Worm (Caenorhabditis elegans) whole organism, young adult: ENCODE measurements around the gene scl-21.

ENCODE experiments used
- B0261.1 ChIP-seq: sonication (generic microtip); optimal IDR thresholded peaks from 2 replicates; lab custom pipeline; 2016; ENCODE audit warnings: mild to moderate bottlenecking, missing genetic modification characterization, moderate library complexity, missing compliant biosample characterization
- B0336.3 ChIP-seq: fragments of 200-800 bp; sonication (Bioruptor generic); IDR thresholded peaks from 2 replicates; pipeline ENCODE4 v1.3.6; 2022; ENCODE audit warnings: missing genetic modification characterization, missing compliant biosample characterization
- C06A6.2 ChIP-seq: fragments of 200-800 bp; sonication (Bioruptor generic); conservative IDR thresholded peaks from 2 replicates; pipeline ENCODE4 v1.3.6; 2022; ENCODE audit warnings: missing genetic modification characterization, missing compliant biosample characterization
- F22D6.2 ChIP-seq: sonication (generic microtip); optimal IDR thresholded peaks from 2 replicates; lab custom pipeline; 2016; ENCODE audit warnings: mild to moderate bottlenecking, missing genetic modification characterization, missing compliant biosample characterization
- F23B12.7 ChIP-seq: sonication (generic microtip); optimal IDR thresholded peaks from 2 replicates; lab custom pipeline; 2017; ENCODE audit warnings: missing genetic modification characterization, mild to moderate bottlenecking, missing compliant biosample characterization, antibody characterized with exemption, moderate library complexity; ENCODE audit not compliant: insufficient read depth
- F33H1.4 ChIP-seq: fragments of 200-800 bp; sonication (Bioruptor generic); IDR thresholded peaks from 2 replicates; pipeline ENCODE4 v1.3.6; 2022; ENCODE audit warnings: missing genetic modification reagents, missing genetic modification characterization, missing compliant biosample characterization
- F37B4.10 ChIP-seq: fragments of 200-800 bp; sonication (Bioruptor generic); IDR thresholded peaks from 2 replicates; pipeline ENCODE4 v1.3.6; 2022; ENCODE audit warnings: missing genetic modification characterization, missing compliant biosample characterization
- F39B2.1 ChIP-seq: fragments of 200-800 bp; sonication (Bioruptor generic); IDR thresholded peaks from 2 replicates; pipeline ENCODE4 v1.3.6; 2022; ENCODE audit warnings: missing genetic modification reagents, missing genetic modification characterization, missing compliant biosample characterization
- F52B5.7 ChIP-seq: sonication (generic microtip); optimal IDR thresholded peaks from 2 replicates; lab custom pipeline; 2016; ENCODE audit warnings: mild to moderate bottlenecking, missing genetic modification characterization, missing compliant biosample characterization
- K11D2.4 ChIP-seq: fragments of 200-800 bp; sonication (Bioruptor generic); IDR thresholded peaks from 2 replicates; pipeline ENCODE4 v1.3.6; 2022; ENCODE audit warnings: missing genetic modification reagents, missing genetic modification characterization, missing compliant biosample characterization
- T26A5.8 ChIP-seq: sonication (generic microtip); optimal IDR thresholded peaks from 2 replicates; lab custom pipeline; 2016; ENCODE audit warnings: missing genetic modification characterization, missing compliant biosample characterization
- Y53G8AR.9 ChIP-seq: fragments of 200-800 bp; sonication (Bioruptor generic); conservative IDR thresholded peaks from 2 replicates; pipeline ENCODE4 v1.3.6; 2022; ENCODE audit warnings: missing genetic modification reagents, missing genetic modification characterization, missing compliant biosample characterization
- Y56A3A.18 ChIP-seq: fragments of 200-800 bp; sonication (Bioruptor generic); IDR thresholded peaks from 2 replicates; pipeline ENCODE4 v1.3.6; 2022; ENCODE audit warnings: missing genetic modification reagents, missing genetic modification characterization, missing compliant biosample characterization
- Y67H2A.10 ChIP-seq: fragments of 200-800 bp; sonication (Bioruptor generic); conservative IDR thresholded peaks from 2 replicates; pipeline ENCODE4 v1.3.6; 2022; ENCODE audit warnings: missing genetic modification reagents, missing genetic modification characterization, missing compliant biosample characterization
- Y79H2A.3 ChIP-seq: fragments of 200-800 bp; sonication (Bioruptor generic); conservative IDR thresholded peaks from 2 replicates; pipeline ENCODE4 v1.3.6; 2022; ENCODE audit warnings: missing genetic modification reagents, missing genetic modification characterization, missing compliant biosample characterization
- ama-1 ChIP-seq, 3 experiments: fragments of 150-350 bp in 1 of 3; sonication (generic microtip) in 2 of 3; optimal IDR thresholded peaks; 2 replicates each; lab custom pipeline; 2014 to 2018; ENCODE audit warnings: missing biosample characterization in 2 of 3, missing genetic modification characterization in 2 of 3, missing genetic modification reagents in 2 of 3
- attf-5 ChIP-seq: fragments of 200-800 bp; sonication (Bioruptor generic); optimal IDR thresholded peaks from 2 replicates; lab custom pipeline; 2018; ENCODE audit warnings: mild to moderate bottlenecking, missing genetic modification characterization, missing compliant biosample characterization
- attf-6 ChIP-seq: fragments of 200-800 bp; sonication (Bioruptor generic); IDR thresholded peaks from 2 replicates; pipeline ENCODE4 v1.3.6; 2022; ENCODE audit warnings: missing genetic modification reagents, missing genetic modification characterization, missing compliant biosample characterization
- cebp-1 ChIP-seq, 2 experiments: fragments of 200-800 bp in 1 of 2; sonication (Bioruptor generic) in 1 of 2; sonication (generic microtip) in 1 of 2; IDR thresholded peaks in 1 of 2; optimal IDR thresholded peaks in 1 of 2; 2 replicates each; pipeline versions ENCODE4 v1.3.6 to Lab custom; 2017 to 2022; ENCODE audit warnings: missing compliant biosample characterization in 2 of 2, missing genetic modification characterization in 2 of 2, mild to moderate bottlenecking in 1 of 2, missing genetic modification reagents in 1 of 2, moderate library complexity in 1 of 2
- cebp-2 ChIP-seq: fragments of 200-800 bp; sonication (Bioruptor generic); IDR thresholded peaks from 2 replicates; pipeline ENCODE4 v1.3.6; 2022; ENCODE audit warnings: missing genetic modification characterization, missing compliant biosample characterization
- chd-7 ChIP-seq: sonication (generic microtip); optimal IDR thresholded peaks from 2 replicates; lab custom pipeline; 2016; ENCODE audit warnings: mild to moderate bottlenecking, missing genetic modification characterization, moderate library complexity, missing compliant biosample characterization
- die-1 ChIP-seq: sonication (generic microtip); optimal IDR thresholded peaks from 2 replicates; lab custom pipeline; 2016; ENCODE audit warnings: missing genotype, mild to moderate bottlenecking, missing genetic modification characterization, missing compliant biosample characterization
- efl-1 ChIP-seq: fragments of 150-350 bp; optimal IDR thresholded peaks from 2 replicates; lab custom pipeline; 2014; ENCODE audit warnings: missing biosample characterization, missing genetic modification reagents, missing genetic modification characterization
- egl-18 ChIP-seq: fragments of 200-800 bp; sonication (Bioruptor generic); IDR thresholded peaks from 2 replicates; pipeline ENCODE4 v1.3.6; 2022; ENCODE audit warnings: missing genetic modification reagents, missing genetic modification characterization, missing compliant biosample characterization
- ets-4 ChIP-seq: fragments of 200-800 bp; sonication (Bioruptor generic); optimal IDR thresholded peaks from 2 replicates; lab custom pipeline; 2018; ENCODE audit warnings: mild to moderate bottlenecking, missing genetic modification characterization, missing compliant biosample characterization
- fkh-3 ChIP-seq: sonication (generic microtip); optimal IDR thresholded peaks from 2 replicates; lab custom pipeline; 2016; ENCODE audit warnings: mild to moderate bottlenecking, missing genetic modification characterization, missing compliant biosample characterization
- hmg-1.2 ChIP-seq: fragments of 200-800 bp; sonication (Bioruptor generic); IDR thresholded peaks from 2 replicates; pipeline ENCODE4 v1.3.6; 2022; ENCODE audit warnings: missing genetic modification reagents, missing genetic modification characterization, missing compliant biosample characterization
- lin-35 ChIP-seq, 3 experiments: fragments of 150-350 bp in 2 of 3; sonication (generic microtip) in 1 of 3; optimal IDR thresholded peaks; 2 replicates each; lab custom pipeline; 2014 to 2018; ENCODE audit warnings: missing biosample characterization in 3 of 3, missing genetic modification characterization in 3 of 3, missing genetic modification reagents in 3 of 3
- madf-6 ChIP-seq: fragments of 200-800 bp; sonication (Bioruptor generic); IDR thresholded peaks from 2 replicates; pipeline ENCODE4 v1.3.6; 2022; ENCODE audit warnings: missing genetic modification reagents, missing genetic modification characterization, missing compliant biosample characterization
- mcd-1 ChIP-seq: fragments of 200-800 bp; sonication (Bioruptor generic); IDR thresholded peaks from 2 replicates; pipeline ENCODE4 v1.3.6; 2022; ENCODE audit warnings: missing genetic modification reagents, missing genetic modification characterization, missing compliant biosample characterization
- nfyb-1 ChIP-seq: fragments of 200-800 bp; sonication (Bioruptor generic); IDR thresholded peaks from 2 replicates; pipeline ENCODE4 v1.3.6; 2022; ENCODE audit warnings: missing genetic modification reagents, missing genetic modification characterization, missing compliant biosample characterization
- nhr-80 ChIP-seq: sonication (generic microtip); optimal IDR thresholded peaks from 2 replicates; lab custom pipeline; 2016; ENCODE audit warnings: missing genetic modification characterization, missing compliant biosample characterization
- rcor-1 ChIP-seq: fragments of 200-800 bp; sonication (Bioruptor generic); IDR thresholded peaks from 2 replicates; pipeline ENCODE4 v1.3.6; 2022; ENCODE audit warnings: missing genetic modification reagents, missing genetic modification characterization, missing compliant biosample characterization
- repo-1 ChIP-seq: sonication (generic microtip); optimal IDR thresholded peaks from 2 replicates; lab custom pipeline; 2017; ENCODE audit warnings: mild to moderate bottlenecking, missing genetic modification characterization, missing compliant biosample characterization
- sdz-38 ChIP-seq: sonication (generic microtip); optimal IDR thresholded peaks from 2 replicates; lab custom pipeline; 2016; ENCODE audit warnings: missing genotype, missing genetic modification characterization, missing compliant biosample characterization
- sea-2 ChIP-seq: fragments of 200-800 bp; sonication (Bioruptor generic); IDR thresholded peaks from 2 replicates; pipeline ENCODE4 v1.3.6; 2022; ENCODE audit warnings: missing genetic modification characterization, missing compliant biosample characterization
- snpc-1.3 ChIP-seq: sonication (generic microtip); optimal IDR thresholded peaks from 2 replicates; lab custom pipeline; 2017; ENCODE audit warnings: missing genetic modification characterization, mild to moderate bottlenecking, missing compliant biosample characterization, antibody characterized with exemption, moderate library complexity, missing genotype, missing genetic modification reagents; ENCODE audit not compliant: insufficient read depth
- snpc-3.4 ChIP-seq: sonication (generic microtip); optimal IDR thresholded peaks from 2 replicates; lab custom pipeline; 2017; ENCODE audit warnings: missing genetic modification characterization, mild to moderate bottlenecking, missing compliant biosample characterization, antibody characterized with exemption, moderate library complexity, missing genotype, missing genetic modification reagents
- sptf-2 ChIP-seq: fragments of 200-800 bp; sonication (Bioruptor generic); optimal IDR thresholded peaks from 2 replicates; lab custom pipeline; 2018; ENCODE audit warnings: mild to moderate bottlenecking, missing genetic modification characterization, missing compliant biosample characterization
- tbp1 ChIP-seq: fragments of 200-800 bp; sonication (Bioruptor generic); optimal IDR thresholded peaks from 2 replicates; lab custom pipeline; 2018; ENCODE audit warnings: mild to moderate bottlenecking, missing genetic modification characterization, missing compliant biosample characterization
- zim-3 ChIP-seq: sonication (generic microtip); optimal IDR thresholded peaks from 2 replicates; lab custom pipeline; 2017; ENCODE audit warnings: mild to moderate bottlenecking, missing genetic modification characterization, moderate library complexity, missing compliant biosample characterization
- ztf-18 ChIP-seq: sonication (generic microtip); optimal IDR thresholded peaks from 2 replicates; lab custom pipeline; 2016; ENCODE audit warnings: missing genotype, mild to moderate bottlenecking, missing genetic modification characterization, missing compliant biosample characterization
- ztf-26 ChIP-seq: sonication (generic microtip); optimal IDR thresholded peaks from 2 replicates; lab custom pipeline; 2017; ENCODE audit warnings: missing genetic modification characterization, missing compliant biosample characterization

scl-21 gene

ce11 chrV:19522551-19523137 lies 27.2 kb upstream of the scl-21 start (continued):
- TF ChIP-seq F52B5.7 (tag; lab: Kevin White, UChicago), result peak; percentile 67
- no peak for TF ChIP-seq Y67H2A.10 (GFP tag; lab: Robert Waterston, UW)
- TF ChIP-seq hmg-1.2 (GFP tag; lab: Robert Waterston, UW), result peak; percentile 98
- TF ChIP-seq efl-1 (GFP tag; lab: Kevin White, UChicago), result no peak
- no peak for TF ChIP-seq snpc-3.4 (tag; lab: Kevin White, UChicago)
- TF ChIP-seq ets-4 (GFP tag; lab: Kevin White, UChicago), result peak; percentile 45
- peak; percentile 91 for TF ChIP-seq K11D2.4 (GFP tag; lab: Robert Waterston, UW)
- peak; percentile 41 for TF ChIP-seq fkh-3
- TF ChIP-seq F39B2.1 (GFP tag; lab: Robert Waterston, UW), result no peak

ce11 chrV:19521351-19522278 lies 26.1 kb upstream of the scl-21 start:
- TF ChIP-seq attf-6 (no peak), snpc-1.3 (tag; lab: Kevin White, UChicago) (no peak), madf-6 (GFP tag; lab: Robert Waterston, UW) (peak; percentile 23), F37B4.10 (no peak), tbp1 (GFP tag; lab: Kevin White, UChicago) (peak; percentile 74), B0261.1 (tag; lab: Kevin White, UChicago) (peak; percentile 55), Y53G8AR.9 (no peak; the same call in 1 of the 2 replicates), ama-1 (optimal IDR thresholded peaks at IDR 0.05; lab: Kevin White, UChicago) (peak; percentile 37), ama-1 (GFP tag; optimal IDR thresholded peaks at IDR 0.05; lab: Kevin White, UChicago) (peak in 1 of 2 experiments; percentile 20), sdz-38 (tag; lab: Kevin White, UChicago) (no peak), F33H1.4 (GFP tag; lab: Robert Waterston, UW) (no peak; the same call in 1 of the 2 replicates), sptf-2 (no peak), chd-7 (tag; lab: Kevin White, UChicago) (no peak), Y79H2A.3 (GFP tag; lab: Robert Waterston, UW) (no peak), nhr-80 (no peak), T26A5.8 (tag; lab: Kevin White, UChicago) (no peak), zim-3 (no peak), F52B5.7 (tag; lab: Kevin White, UChicago) (no peak), C06A6.2 (no peak), ztf-26 (tag; lab: Kevin White, UChicago) (peak; percentile 32), die-1 (tag; lab: Kevin White, UChicago) (peak; percentile 13), F23B12.7 (tag; lab: Kevin White, UChicago) (no peak), rcor-1 (GFP tag; lab: Robert Waterston, UW) (peak; percentile 47; the same call in 1 of the 2 replicates), repo-1 (tag; lab: Kevin White, UChicago) (no peak), ztf-18 (tag; lab: Kevin White, UChicago) (peak; percentile 47), cebp-1 (GFP tag; IDR thresholded peaks at IDR 0.05; lab: Robert Waterston, UW) (no peak), cebp-1 (tag; optimal IDR thresholded peaks at IDR 0.05; lab: Kevin White, UChicago) (peak; percentile 4), B0336.3 (GFP tag; lab: Robert Waterston, UW) (0 out of 2 replicates have a peak, but pooled peaks have one; percentile 18), mcd-1 (GFP tag; lab: Robert Waterston, UW) (peak; percentile 31; the same call in 1 of the 2 replicates), attf-5 (peak; percentile 0), Y56A3A.18 (GFP tag; lab: Robert Waterston, UW) (no peak), F22D6.2 (tag; lab: Kevin White, UChicago) (no peak), nfyb-1 (0 out of 2 replicates have a peak, but pooled peaks have one; percentile 53), egl-18 (GFP tag; lab: Robert Waterston, UW) (no peak), cebp-2 (GFP tag; lab: Robert Waterston, UW) (peak; percentile 63), sea-2 (GFP tag; lab: Robert Waterston, UW) (no peak), lin-35 (GFP tag; optimal IDR thresholded peaks at IDR 0.05; lab: Kevin White, UChicago) (peak in 1 of 3 experiments; percentile 14), hmg-1.2 (GFP tag; lab: Robert Waterston, UW) (peak; percentile 34; the same call in 1 of the 2 replicates)
